Worm (Caenorhabditis elegans) whole organism, L3 larva: Measurements from ENCODE around the gene C34B4.3.

Source experiments
- ZK546.5 ChIP-seq: sonication (generic microtip); optimal IDR thresholded peaks from 2 replicates; lab custom pipeline; 2017; ENCODE audit warnings: missing biosample characterization, missing genetic modification characterization
- aly-2 ChIP-seq: fragments of 150-350 bp; optimal IDR thresholded peaks from 2 replicates; lab custom pipeline; 2014; ENCODE audit warnings: missing biosample characterization, missing genetic modification characterization
- ama-1 ChIP-seq: fragments of 150-350 bp; optimal IDR thresholded peaks from 2 replicates; lab custom pipeline; 2018
- ceh-16 ChIP-seq: sonication (generic microtip); optimal IDR thresholded peaks from 2 replicates; lab custom pipeline; 2017; ENCODE audit warnings: missing biosample characterization, missing genetic modification characterization
- ceh-9 ChIP-seq: sonication (generic microtip); optimal IDR thresholded peaks from 2 replicates; lab custom pipeline; 2018; ENCODE audit warnings: missing biosample characterization, missing genetic modification characterization
- daf-12 ChIP-seq: fragments of 150-350 bp; optimal IDR thresholded peaks from 2 replicates; lab custom pipeline; 2014; ENCODE audit warnings: missing biosample characterization, missing genetic modification reagents, missing genetic modification characterization
- egl-27 ChIP-seq: sonication (generic microtip); optimal IDR thresholded peaks from 4 replicates; lab custom pipeline; 2017; ENCODE audit warnings: missing biosample characterization, missing genetic modification reagents, missing genetic modification characterization
- egl-5 ChIP-seq: fragments of 150-350 bp; optimal IDR thresholded peaks from 2 replicates; lab custom pipeline; 2017; ENCODE audit warnings: missing biosample characterization, missing genetic modification reagents, missing genetic modification characterization, inconsistent platforms
- elt-1 ChIP-seq: fragments of 150-350 bp; optimal IDR thresholded peaks from 2 replicates; lab custom pipeline; 2014; ENCODE audit warnings: missing biosample characterization, missing genetic modification characterization
- elt-2 ChIP-seq: sonication (generic microtip); optimal IDR thresholded peaks from 2 replicates; lab custom pipeline; 2016; ENCODE audit warnings: missing genetic modification reagents, mild to moderate bottlenecking, missing genetic modification characterization, missing compliant biosample characterization
- eor-1 ChIP-seq, 2 experiments: fragments of 150-350 bp; optimal IDR thresholded peaks; 2 replicates each; lab custom pipeline; 2014 to 2018; ENCODE audit warnings: missing biosample characterization in 2 of 2, missing genetic modification characterization in 2 of 2
- fkh-10 ChIP-seq: sonication (generic microtip); optimal IDR thresholded peaks from 2 replicates; lab custom pipeline; 2017; ENCODE audit warnings: missing biosample characterization, missing genetic modification reagents, missing genetic modification characterization
- fkh-2 ChIP-seq: fragments of 150-350 bp; optimal IDR thresholded peaks from 2 replicates; lab custom pipeline; 2014; ENCODE audit warnings: missing biosample characterization, missing genetic modification reagents, missing genetic modification characterization
- fos-1 ChIP-seq: fragments of 150-350 bp; optimal IDR thresholded peaks from 2 replicates; lab custom pipeline; 2014; ENCODE audit warnings: missing biosample characterization, missing genetic modification characterization
- jun-1 ChIP-seq: fragments of 150-350 bp; optimal IDR thresholded peaks from 2 replicates; lab custom pipeline; 2014; ENCODE audit warnings: missing biosample characterization, missing genetic modification reagents, missing genetic modification characterization
- lin-15B ChIP-seq: fragments of 150-350 bp; optimal IDR thresholded peaks from 2 replicates; lab custom pipeline; 2014; ENCODE audit warnings: missing biosample characterization, missing genetic modification characterization
- lin-39 ChIP-seq: fragments of 150-350 bp; optimal IDR thresholded peaks from 2 replicates; lab custom pipeline; 2018; ENCODE audit warnings: missing biosample characterization, missing genetic modification reagents, missing genetic modification characterization
- lsy-12 ChIP-seq: sonication (generic microtip); optimal IDR thresholded peaks from 2 replicates; lab custom pipeline; 2016; ENCODE audit warnings: mild to moderate bottlenecking, missing genetic modification characterization, missing compliant biosample characterization
- mml-1 ChIP-seq: fragments of 150-350 bp; sonication (generic microtip); optimal IDR thresholded peaks from 3 replicates; lab custom pipeline; 2014; ENCODE audit warnings: missing biosample characterization, missing genetic modification characterization
- nfya-1 ChIP-seq: sonication (generic microtip); optimal IDR thresholded peaks from 2 replicates; lab custom pipeline; 2017; ENCODE audit warnings: missing genetic modification characterization, mild to moderate bottlenecking, missing compliant biosample characterization, antibody characterized with exemption, moderate library complexity; ENCODE audit not compliant: insufficient read depth
- nhr-23 ChIP-seq: fragments of 150-350 bp; optimal IDR thresholded peaks from 2 replicates; lab custom pipeline; 2014; ENCODE audit warnings: missing biosample characterization, missing genetic modification reagents, missing genetic modification characterization
- nhr-25 ChIP-seq: sonication (generic microtip); optimal IDR thresholded peaks from 2 replicates; lab custom pipeline; 2017; ENCODE audit warnings: missing biosample characterization, missing genetic modification characterization
- nhr-43 ChIP-seq: sonication (generic microtip); optimal IDR thresholded peaks from 2 replicates; lab custom pipeline; 2016; ENCODE audit warnings: mild to moderate bottlenecking, missing genetic modification characterization, missing compliant biosample characterization; ENCODE audit not compliant: poor library complexity, severe bottlenecking
- nhr-67 ChIP-seq: fragments of 150-350 bp; optimal IDR thresholded peaks from 2 replicates; lab custom pipeline; 2014; ENCODE audit warnings: missing biosample characterization, missing genetic modification characterization
- nhr-77 ChIP-seq: fragments of 150-350 bp; optimal IDR thresholded peaks from 2 replicates; lab custom pipeline; 2014; ENCODE audit warnings: missing biosample characterization, missing genetic modification characterization
- pha-4 ChIP-seq: fragments of 150-350 bp; optimal IDR thresholded peaks from 2 replicates; lab custom pipeline; 2014; ENCODE audit warnings: missing biosample characterization, missing genetic modification reagents, missing genetic modification characterization
- pqm-1 ChIP-seq: fragments of 150-350 bp; optimal IDR thresholded peaks from 2 replicates; lab custom pipeline; 2017; ENCODE audit warnings: missing biosample characterization, missing genetic modification characterization, inconsistent platforms
- skn-1 ChIP-seq: fragments of 150-350 bp; optimal IDR thresholded peaks from 2 replicates; lab custom pipeline; 2014; ENCODE audit warnings: missing biosample characterization, missing genetic modification characterization
- tbx-2 ChIP-seq: sonication (generic microtip); optimal IDR thresholded peaks from 2 replicates; lab custom pipeline; 2016; ENCODE audit warnings: mild to moderate bottlenecking, missing genetic modification characterization, missing compliant biosample characterization
- unc-39 ChIP-seq: sonication (generic microtip); optimal IDR thresholded peaks from 4 replicates; lab custom pipeline; 2017; ENCODE audit warnings: missing biosample characterization, missing genetic modification characterization
- unc-62 ChIP-seq: fragments of 150-350 bp; sonication (generic microtip); optimal IDR thresholded peaks from 4 replicates; lab custom pipeline; 2014; ENCODE audit warnings: missing biosample characterization, missing genetic modification reagents, missing genetic modification characterization
- ztf-11 ChIP-seq: fragments of 150-350 bp; optimal IDR thresholded peaks from 2 replicates; lab custom pipeline; 2014; ENCODE audit warnings: missing biosample characterization, missing genetic modification characterization
- ztf-4 ChIP-seq: fragments of 150-350 bp; optimal IDR thresholded peaks from 2 replicates; lab custom pipeline; 2014; ENCODE audit warnings: missing biosample characterization, missing genetic modification characterization

C34B4.3 gene

DNA sequence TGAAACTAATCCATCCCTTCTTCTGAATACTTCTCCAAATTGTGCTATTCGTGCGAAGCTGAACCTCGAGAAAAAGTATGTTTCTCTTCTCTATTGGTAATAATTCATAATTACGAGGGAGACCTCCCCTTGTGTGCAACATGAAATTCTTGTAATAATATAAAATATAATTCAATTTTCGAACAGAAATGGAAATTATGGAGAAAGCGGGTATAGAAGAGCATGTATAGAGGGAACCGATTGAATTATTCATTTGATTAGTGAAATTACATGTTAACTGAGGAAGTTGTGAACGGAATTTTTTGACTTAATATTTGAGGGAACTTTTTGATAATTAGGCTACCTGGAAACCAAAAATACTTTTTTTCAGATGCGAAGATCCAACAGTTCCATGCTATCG, 42.1 kb downstream of the C34B4.3 start:
- TF ChIP-seq fkh-10, result peak; percentile 13
- TF ChIP-seq egl-5 (tag; lab: Kevin White, UChicago), result no peak
- TF ChIP-seq nhr-67, result no peak
- no peak for TF ChIP-seq unc-39

DNA sequence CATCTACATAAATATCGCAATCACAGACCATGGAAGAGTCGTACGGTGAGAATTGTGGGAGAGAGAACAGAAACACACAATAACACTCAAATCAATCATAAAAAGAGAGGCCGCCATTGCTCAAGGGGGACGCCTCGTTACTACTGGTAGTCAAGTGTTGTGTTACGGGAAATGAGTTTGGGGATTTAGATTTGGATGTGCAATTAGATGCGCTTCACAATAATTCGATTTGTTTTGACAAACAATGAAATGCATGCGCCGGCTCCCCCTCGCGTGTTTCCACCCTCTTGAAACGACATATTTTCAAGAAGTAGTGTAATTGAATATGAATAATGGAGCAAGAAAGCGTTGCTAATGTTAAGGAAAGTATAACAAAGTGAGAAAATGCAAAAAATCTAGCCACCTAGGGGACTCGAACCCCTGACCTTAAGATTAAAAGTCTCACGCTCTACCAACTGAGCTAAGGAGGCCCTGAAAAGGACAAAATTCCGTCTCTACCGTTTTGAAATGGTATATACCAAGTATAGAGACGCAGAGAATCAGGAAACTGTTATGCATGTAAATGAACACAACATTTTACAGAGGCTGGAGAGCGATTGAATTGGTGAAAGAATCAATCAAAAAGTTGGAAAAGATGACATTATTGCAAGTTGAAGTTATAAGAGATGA, 44.2 kb downstream of the C34B4.3 start:
- TF ChIP-seq lin-39 (tag; lab: Kevin White, UChicago) (no peak), elt-2 (tag; lab: Kevin White, UChicago) (peak; percentile 17), pqm-1 (tag; lab: Kevin White, UChicago) (no peak)

ce11 chrV:13025283-13025682, 45.7 kb downstream of the C34B4.3 start:
- no peak for TF ChIP-seq tbx-2 (tag; lab: Kevin White, UChicago)

ce11 chrV:13024499-13024898, 46.5 kb downstream of the C34B4.3 start:
- TF ChIP-seq jun-1 (tag; lab: Kevin White, UChicago), result no peak
- TF ChIP-seq tbx-2 (tag; lab: Kevin White, UChicago), result no peak
- no peak for TF ChIP-seq nhr-77
- TF ChIP-seq nhr-43 (tag; lab: Kevin White, UChicago), result no peak
- no peak for TF ChIP-seq egl-5 (tag; lab: Kevin White, UChicago)
- no peak for TF ChIP-seq ceh-16
- no peak for TF ChIP-seq lsy-12 (tag; lab: Kevin White, UChicago)
- TF ChIP-seq ZK546.5 (tag; lab: Kevin White, UChicago), result no peak
- no peak for TF ChIP-seq elt-2 (tag; lab: Kevin White, UChicago)
- TF ChIP-seq ceh-9 (tag; lab: Kevin White, UChicago), result no peak
- no peak for TF ChIP-seq egl-27 (tag; lab: Kevin White, UChicago)
- no peak for TF ChIP-seq lin-15B (tag; lab: Kevin White, UChicago)
- TF ChIP-seq pha-4 (tag; lab: Kevin White, UChicago), result no peak
- no peak for TF ChIP-seq nfya-1 (tag; lab: Kevin White, UChicago)
- no peak for TF ChIP-seq fkh-10
- no peak for TF ChIP-seq daf-12 (tag; lab: Kevin White, UChicago)
- no peak for TF ChIP-seq aly-2 (tag; lab: Kevin White, UChicago)
- TF ChIP-seq nhr-25, result no peak
- no peak for TF ChIP-seq fkh-2 (tag; lab: Kevin White, UChicago)
- no peak for TF ChIP-seq nhr-67

ce11 chrV:13022265-13022664, 48.7 kb downstream of the C34B4.3 start:
- TF ChIP-seq ama-1 (lab: Kevin White, UChicago) (no peak), nhr-43 (tag; lab: Kevin White, UChicago) (no peak), unc-39 (no peak), pha-4 (tag; lab: Kevin White, UChicago) (no peak), ceh-16 (no peak), ceh-9 (tag; lab: Kevin White, UChicago) (no peak), elt-1 (tag; lab: Kevin White, UChicago) (no peak), jun-1 (tag; lab: Kevin White, UChicago) (no peak), egl-27 (tag; lab: Kevin White, UChicago) (no peak), daf-12 (tag; lab: Kevin White, UChicago) (no peak)

ce11 chrV:13021540-13021939, 49.4 kb downstream of the C34B4.3 start:
- TF ChIP-seq eor-1 (tag; optimal IDR thresholded peaks at IDR 0.05; lab: Kevin White, UChicago) (no peak), skn-1 (tag; lab: Kevin White, UChicago) (no peak), lin-15B (tag; lab: Kevin White, UChicago) (no peak), nhr-23 (tag; lab: Kevin White, UChicago) (no peak), egl-5 (tag; lab: Kevin White, UChicago) (no peak), ceh-9 (tag; lab: Kevin White, UChicago) (no peak), lin-39 (tag; lab: Kevin White, UChicago) (no peak), ama-1 (lab: Kevin White, UChicago) (no peak), fkh-10 (no peak), ceh-16 (no peak), mml-1 (tag; lab: Kevin White, UChicago) (no peak), fkh-2 (tag; lab: Kevin White, UChicago) (no peak), ztf-11 (tag; lab: Kevin White, UChicago) (no peak), pqm-1 (tag; lab: Kevin White, UChicago) (no peak), lsy-12 (tag; lab: Kevin White, UChicago) (no peak), nhr-67 (no peak), fos-1 (tag; lab: Kevin White, UChicago) (no peak), unc-62 (no peak), ztf-4 (tag; lab: Kevin White, UChicago) (no peak)
- TF ChIP-seq, all 47 proteins: peak for 0
